Fruit fly (Drosophila melanogaster): ENCODE results near the gene He.

DNA sequence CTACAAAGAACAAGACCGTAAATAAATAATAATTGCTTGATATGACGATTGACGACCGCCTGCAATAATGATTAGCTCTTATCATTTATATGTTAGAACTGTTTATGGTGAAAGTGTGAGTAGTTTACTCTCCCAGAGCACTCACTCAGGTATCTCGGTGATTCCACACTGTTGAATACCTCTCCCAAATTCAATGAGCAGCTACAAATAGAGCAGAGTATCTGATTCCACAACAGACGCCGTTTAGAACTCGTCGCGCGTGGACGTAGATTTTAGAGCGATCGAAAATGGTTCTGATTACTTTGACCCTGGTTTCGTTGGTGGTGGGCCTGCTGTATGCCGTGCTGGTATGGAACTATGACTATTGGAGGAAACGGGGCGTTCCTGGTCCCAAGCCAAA, 4.3 kb upstream of the He start, which contains the start of gene Cyp28a5:
- TF ChIP-seq ovo (GFP tag; optimal IDR thresholded peaks at IDR 0.05) (no peak), toe (GFP tag; optimal IDR thresholded peaks at IDR 0.05) (no peak), Clk (GFP tag; optimal IDR thresholded peaks at IDR 0.05) (no peak), CG1620 (GFP tag; optimal IDR thresholded peaks at IDR 0.05) (no peak), CG7101 (tag; optimal IDR thresholded peaks at IDR 0.05) (no peak), cnc (optimal IDR thresholded peaks at IDR 0.05) (no peak), tj (GFP tag; optimal IDR thresholded peaks at IDR 0.05) (no peak), CG33017 (tag; optimal IDR thresholded peaks at IDR 0.05) (no peak), kay (GFP tag; ENCODE audit: borderline replicate concordance) (peak; percentile 59), pad (GFP tag; optimal IDR thresholded peaks at IDR 0.05) (no peak)
